Fruit fly (Drosophila melanogaster) whole organism, embryonic: ENCODE results near the gene Tip60.
A peak's percentile ranks its signal among the peaks of the same experiment; 100 is the strongest.

Experiments
- ATbp ChIP-seq: fragments of 200-800 bp; sonication (Bioruptor generic); optimal IDR thresholded peaks from 2 replicates; lab custom pipeline; 2017; ENCODE audit warnings: missing biosample characterization, mild to moderate bottlenecking, missing genetic modification characterization, missing genetic modification reagents
- Adf1 ChIP-seq: fragments of 200-800 bp; sonication (Bioruptor generic); IDR thresholded peaks from 2 replicates; pipeline ENCODE4 v1.3.6; 2022; ENCODE audit warnings: missing biosample characterization, missing genetic modification characterization
- Asciz ChIP-seq: fragments of 200-800 bp; sonication (Bioruptor generic); optimal IDR thresholded peaks from 2 replicates; lab custom pipeline; 2017; ENCODE audit warnings: missing biosample characterization, mild to moderate bottlenecking, missing genetic modification characterization, missing genetic modification reagents
- Blimp-1 ChIP-seq: fragments of 200-800 bp; sonication (Bioruptor generic); optimal IDR thresholded peaks from 3 replicates; lab custom pipeline; 2018; ENCODE audit warnings: missing biosample characterization, missing genetic modification characterization, mild to moderate bottlenecking, moderate library complexity, missing genetic modification reagents
- CG1024 ChIP-seq: fragments of 200-800 bp; sonication (Bioruptor generic); IDR thresholded peaks from 2 replicates; pipeline ENCODE4 v1.3.6; 2022; ENCODE audit warnings: missing biosample characterization, missing genetic modification characterization
- CG10274 ChIP-seq: fragments of 200-800 bp; sonication (Bioruptor generic); optimal IDR thresholded peaks from 3 replicates; lab custom pipeline; 2017; ENCODE audit warnings: missing biosample characterization, mild to moderate bottlenecking, missing genetic modification characterization
- CG11560 ChIP-seq: fragments of 200-800 bp; sonication (Bioruptor generic); IDR thresholded peaks from 3 replicates; pipeline ENCODE4 v1.3.6; 2022; ENCODE audit warnings: missing biosample characterization, missing genetic modification characterization
- CG12391 ChIP-seq: fragments of 200-800 bp; sonication (Bioruptor generic); optimal IDR thresholded peaks from 3 replicates; lab custom pipeline; 2018; ENCODE audit warnings: missing biosample characterization, mild to moderate bottlenecking, missing genetic modification characterization, moderate library complexity
- CG12659 ChIP-seq: fragments of 200-800 bp; sonication (Bioruptor generic); optimal IDR thresholded peaks from 3 replicates; lab custom pipeline; 2017; ENCODE audit warnings: mild to moderate bottlenecking, missing biosample characterization, missing genetic modification reagents, missing genetic modification characterization
- CG15073 ChIP-seq: fragments of 200-800 bp; sonication (Bioruptor generic); optimal IDR thresholded peaks from 2 replicates; lab custom pipeline; 2016; ENCODE audit warnings: missing biosample characterization, missing genetic modification characterization
- CG15696 ChIP-seq: fragments of 200-800 bp; sonication (Bioruptor generic); optimal IDR thresholded peaks from 2 replicates; lab custom pipeline; 2019; ENCODE audit warnings: missing biosample characterization, mild to moderate bottlenecking, missing genetic modification characterization, moderate library complexity
- CG2120 ChIP-seq: fragments of 200-800 bp; sonication (Bioruptor generic); optimal IDR thresholded peaks from 3 replicates; lab custom pipeline; 2016; ENCODE audit warnings: missing biosample characterization, missing genetic modification characterization
- CG31441 ChIP-seq: fragments of 200-800 bp; sonication (Bioruptor generic); IDR thresholded peaks from 2 replicates; pipeline ENCODE4 v1.3.6; 2022; ENCODE audit warnings: missing biosample characterization, missing genetic modification characterization
- CG32532 ChIP-seq: fragments of 200-800 bp; sonication (Bioruptor generic); IDR thresholded peaks from 2 replicates; pipeline ENCODE4 v1.3.6; 2022; ENCODE audit warnings: missing biosample characterization, missing genetic modification characterization
- CG33557 ChIP-seq: fragments of 200-800 bp; sonication (Bioruptor generic); optimal IDR thresholded peaks from 2 replicates; lab custom pipeline; 2019; ENCODE audit warnings: missing biosample characterization, mild to moderate bottlenecking, missing genetic modification characterization, moderate library complexity
- CG3726 ChIP-seq: fragments of 200-800 bp; sonication (Bioruptor generic); IDR thresholded peaks from 3 replicates; pipeline ENCODE4, ENCODE4 v1.3.6; 2022; ENCODE audit warnings: missing biosample characterization, missing genetic modification characterization
- CG4424 ChIP-seq: fragments of 200-800 bp; sonication (Bioruptor generic); optimal IDR thresholded peaks from 3 replicates; lab custom pipeline; 2016; ENCODE audit warnings: missing biosample characterization, missing genetic modification characterization
- CG4707 ChIP-seq: fragments of 200-800 bp; sonication (Bioruptor generic); optimal IDR thresholded peaks from 2 replicates; lab custom pipeline; 2018; ENCODE audit warnings: missing biosample characterization, mild to moderate bottlenecking, missing genetic modification characterization, moderate library complexity
- CG5245 ChIP-seq: fragments of 200-800 bp; sonication (Bioruptor generic); optimal IDR thresholded peaks from 3 replicates; lab custom pipeline; 2016; ENCODE audit warnings: missing biosample characterization, missing genetic modification characterization
- CG6254 ChIP-seq: fragments of 200-800 bp; sonication (Bioruptor generic); optimal IDR thresholded peaks from 3 replicates; lab custom pipeline; 2017; ENCODE audit warnings: mild to moderate bottlenecking, missing biosample characterization, missing genetic modification reagents, missing genetic modification characterization
- CG6654 ChIP-seq: fragments of 200-800 bp; sonication (Bioruptor generic); optimal IDR thresholded peaks from 2 replicates; lab custom pipeline; 2017; ENCODE audit warnings: missing biosample characterization, mild to moderate bottlenecking, missing genetic modification characterization
- CG7556 ChIP-seq: fragments of 200-800 bp; sonication (Bioruptor generic); optimal IDR thresholded peaks from 2 replicates; lab custom pipeline; 2017; ENCODE audit warnings: missing biosample characterization, mild to moderate bottlenecking, missing genetic modification characterization
- CG9437 ChIP-seq: fragments of 200-800 bp; sonication (Bioruptor generic); optimal IDR thresholded peaks from 2 replicates; lab custom pipeline; 2018; ENCODE audit warnings: missing biosample characterization, mild to moderate bottlenecking, missing genetic modification characterization
- D ChIP-seq, 2 experiments: fragments of 200-800 bp in 1 of 2; fragments of >200 bp in 1 of 2; sonication (Bioruptor generic) in 1 of 2; optimal IDR thresholded peaks; 2 replicates in 1 of 2; 3 replicates in 1 of 2; lab custom pipeline; 2017; ENCODE audit warnings: mild to moderate bottlenecking in 1 of 2, missing biosample characterization in 1 of 2, missing genetic modification characterization in 1 of 2, missing genetic modification reagents in 1 of 2
- D19B ChIP-seq: fragments of 200-800 bp; sonication (Bioruptor generic); optimal IDR thresholded peaks from 2 replicates; lab custom pipeline; 2017; ENCODE audit warnings: missing biosample characterization, mild to moderate bottlenecking, missing genetic modification characterization
- Dip2 ChIP-seq: fragments of 200-800 bp; sonication (Bioruptor generic); IDR thresholded peaks from 2 replicates; pipeline ENCODE4 v1.3.6; 2022; ENCODE audit warnings: missing biosample characterization, missing genetic modification characterization
- Hmx ChIP-seq: fragments of 200-800 bp; sonication (Bioruptor generic); optimal IDR thresholded peaks from 2 replicates; lab custom pipeline; 2016; ENCODE audit warnings: missing biosample characterization, missing genetic modification characterization
- Mes4 ChIP-seq: fragments of 200-800 bp; sonication (Bioruptor generic); optimal IDR thresholded peaks from 2 replicates; lab custom pipeline; 2016; ENCODE audit warnings: missing biosample characterization, missing genetic modification characterization
- NC2α ChIP-seq: fragments of 200-800 bp; sonication (Bioruptor generic); optimal IDR thresholded peaks from 2 replicates; lab custom pipeline; 2016; ENCODE audit warnings: missing biosample characterization, missing genetic modification characterization
- NK7.1 ChIP-seq: fragments of 200-800 bp; sonication (Bioruptor generic); optimal IDR thresholded peaks from 3 replicates; lab custom pipeline; 2016; ENCODE audit warnings: missing biosample characterization, missing genetic modification characterization
- Ptx1 ChIP-seq: fragments of 200-800 bp; sonication (Bioruptor generic); IDR thresholded peaks from 2 replicates; pipeline ENCODE4 v1.3.6; 2022; ENCODE audit warnings: missing biosample characterization, missing genetic modification characterization
- ase ChIP-seq: fragments of 200-800 bp; sonication (Bioruptor generic); IDR thresholded peaks from 3 replicates; pipeline ENCODE4 v1.3.6; 2022; ENCODE audit warnings: missing biosample characterization, missing genetic modification characterization
- ash1 ChIP-seq: fragments of 200-800 bp; sonication (Bioruptor generic); optimal IDR thresholded peaks from 2 replicates; lab custom pipeline; 2018; ENCODE audit warnings: missing biosample characterization, mild to moderate bottlenecking, missing genetic modification characterization
- bigmax ChIP-seq: fragments of 200-800 bp; sonication (Bioruptor generic); optimal IDR thresholded peaks from 2 replicates; lab custom pipeline; 2018; ENCODE audit warnings: missing biosample characterization, mild to moderate bottlenecking, missing genetic modification characterization
- br ChIP-seq: fragments of >200 bp; optimal IDR thresholded peaks from 2 replicates; lab custom pipeline; 2017
- chm ChIP-seq: fragments of 200-800 bp; sonication (Bioruptor generic); IDR thresholded peaks from 2 replicates; pipeline ENCODE4 v1.3.6; 2022; ENCODE audit warnings: missing biosample characterization, missing genetic modification characterization
- chn ChIP-seq: fragments of 200-800 bp; sonication (Bioruptor generic); optimal IDR thresholded peaks from 2 replicates; lab custom pipeline; 2016; ENCODE audit warnings: missing biosample characterization, missing genetic modification characterization
- disco-r ChIP-seq: fragments of 200-800 bp; sonication (Bioruptor generic); optimal IDR thresholded peaks from 2 replicates; lab custom pipeline; 2016; ENCODE audit warnings: missing biosample characterization, missing genetic modification characterization
- dm ChIP-seq: fragments of 200-800 bp; sonication (Bioruptor generic); optimal IDR thresholded peaks from 3 replicates; lab custom pipeline; 2016; ENCODE audit warnings: missing biosample characterization, missing genetic modification characterization
- fd102C ChIP-seq: fragments of 200-800 bp; sonication (Bioruptor generic); optimal IDR thresholded peaks from 2 replicates; lab custom pipeline; 2018; ENCODE audit warnings: missing biosample characterization, mild to moderate bottlenecking, missing genetic modification characterization, moderate library complexity
- grau ChIP-seq: fragments of 200-800 bp; optimal IDR thresholded peaks from 3 replicates; lab custom pipeline; 2019; ENCODE audit warnings: missing biosample characterization, mild to moderate bottlenecking, missing genetic modification characterization, moderate library complexity
- ham ChIP-seq: fragments of 200-800 bp; sonication (Bioruptor generic); IDR thresholded peaks from 2 replicates; pipeline ENCODE4 v1.3.6; 2022; ENCODE audit warnings: missing biosample characterization, missing genetic modification characterization
- ind ChIP-seq: fragments of 200-800 bp; sonication (Bioruptor generic); optimal IDR thresholded peaks from 3 replicates; lab custom pipeline; 2016; ENCODE audit warnings: missing biosample characterization, missing genetic modification characterization
- kay ChIP-seq: fragments of 200-800 bp; sonication (Bioruptor generic); optimal IDR thresholded peaks from 2 replicates; lab custom pipeline; 2016; ENCODE audit warnings: missing biosample characterization, missing genetic modification characterization
- kni ChIP-seq: fragments of 200-800 bp; sonication (Bioruptor generic); optimal IDR thresholded peaks from 3 replicates; lab custom pipeline; 2017; ENCODE audit warnings: mild to moderate bottlenecking, missing biosample characterization, missing genetic modification reagents, missing genetic modification characterization
- phol ChIP-seq: fragments of 200-800 bp; sonication (Bioruptor generic); optimal IDR thresholded peaks from 3 replicates; lab custom pipeline; 2018; ENCODE audit warnings: missing biosample characterization, mild to moderate bottlenecking, missing genetic modification characterization, moderate library complexity
- pzg ChIP-seq: fragments of 200-800 bp; sonication (Bioruptor generic); optimal IDR thresholded peaks from 3 replicates; lab custom pipeline; 2018; ENCODE audit warnings: missing biosample characterization, mild to moderate bottlenecking, missing genetic modification characterization, moderate library complexity
- sima ChIP-seq: fragments of 200-800 bp; sonication (Bioruptor generic); optimal IDR thresholded peaks from 2 replicates; lab custom pipeline; 2016; ENCODE audit warnings: missing biosample characterization, missing genetic modification characterization
- tap ChIP-seq: fragments of 200-800 bp; optimal IDR thresholded peaks from 3 replicates; lab custom pipeline; 2019; ENCODE audit warnings: missing biosample characterization, mild to moderate bottlenecking, missing genetic modification characterization, moderate library complexity
- trem ChIP-seq: fragments of 200-800 bp; optimal IDR thresholded peaks from 3 replicates; lab custom pipeline; 2019; ENCODE audit warnings: missing biosample characterization, mild to moderate bottlenecking, missing genetic modification characterization, moderate library complexity
- vvl ChIP-seq: fragments of 200-800 bp; sonication (Bioruptor generic); IDR thresholded peaks from 2 replicates; pipeline ENCODE4 v1.3.6; 2022; ENCODE audit warnings: missing biosample characterization, missing genetic modification characterization

Tip60 gene

DNA sequence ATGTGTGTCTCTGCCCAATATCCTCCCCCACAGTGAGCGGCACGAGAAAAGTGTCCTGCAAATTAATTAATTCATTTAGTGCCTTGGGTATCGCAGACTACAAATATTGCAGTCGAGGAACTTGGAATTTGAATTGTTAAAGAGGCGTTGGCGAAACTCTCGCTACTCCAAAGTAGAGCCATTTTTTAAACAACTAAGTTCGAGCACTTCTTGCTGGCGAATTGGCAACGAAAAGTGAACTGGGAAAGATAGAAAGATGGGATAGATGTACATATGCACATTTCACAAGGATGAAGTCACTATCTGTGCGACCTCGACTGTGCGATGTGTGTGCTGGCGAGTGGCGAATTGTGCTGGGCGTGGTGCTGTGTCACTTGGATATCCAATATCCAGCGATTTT is 10.5 kb downstream of the Tip60 start (continued):
- no peak for TF ChIP-seq Adf1 (GFP tag; lab: Robert Waterston, UW)
- TF ChIP-seq kay (GFP tag; lab: Kevin White, UChicago): no peak
- peak; percentile 45 for TF ChIP-seq grau (tag; lab: Kevin White, UChicago)
- peak; percentile 7 for TF ChIP-seq CG10274
- TF ChIP-seq Mes4 (GFP tag; lab: Kevin White, UChicago): peak; percentile 13
- no peak for TF ChIP-seq tap (tag; lab: Kevin White, UChicago)
- peak; percentile 52 for TF ChIP-seq CG7556 (GFP tag; lab: Kevin White, UChicago)
- no peak for TF ChIP-seq chm (GFP tag; lab: Robert Waterston, UW)
- TF ChIP-seq trem (tag; lab: Kevin White, UChicago): peak; percentile 3
- TF ChIP-seq br (lab: Kevin White, UChicago): no peak
- TF ChIP-seq disco-r (GFP tag; lab: Kevin White, UChicago): no peak
- TF ChIP-seq CG2120: peak; percentile 26
- TF ChIP-seq ash1 (GFP tag; lab: Kevin White, UChicago): no peak
- TF ChIP-seq ham: no peak
- no peak for TF ChIP-seq ase (GFP tag; lab: Robert Waterston, UW)
- TF ChIP-seq CG11560 (tag; lab: Robert Waterston, UW): 0 out of 3 replicates have a peak, but pooled peaks have one; percentile 48
- no peak for TF ChIP-seq CG5245
- peak; percentile 21 for TF ChIP-seq Asciz
- no peak for TF ChIP-seq pzg (GFP tag; lab: Kevin White, UChicago)
- TF ChIP-seq CG12391 (tag; lab: Kevin White, UChicago): peak; percentile 20
- TF ChIP-seq vvl (GFP tag; lab: Robert Waterston, UW): no peak
- TF ChIP-seq CG9437 (GFP tag; lab: Kevin White, UChicago): peak; percentile 6
- no peak for TF ChIP-seq dm (GFP tag; lab: Kevin White, UChicago)
- TF ChIP-seq CG31441 (GFP tag; lab: Robert Waterston, UW): peak; percentile 34; the same call in 1 of the 2 replicates
- TF ChIP-seq ATbp (GFP tag; lab: Kevin White, UChicago): peak; percentile 28
- TF ChIP-seq sima (GFP tag; lab: Kevin White, UChicago): no peak
- no peak for TF ChIP-seq D (optimal IDR thresholded peaks at IDR 0.05; lab: Kevin White, UChicago)
- TF ChIP-seq D (GFP tag; optimal IDR thresholded peaks at IDR 0.05; lab: Kevin White, UChicago): peak; percentile 34
- no peak for TF ChIP-seq CG12659
- no peak for TF ChIP-seq Hmx
- peak; percentile 35; the same call in 1 of the 2 replicates for TF ChIP-seq Ptx1
- no peak for TF ChIP-seq CG15073 (GFP tag; lab: Kevin White, UChicago)
- TF ChIP-seq phol (tag; lab: Kevin White, UChicago): peak; percentile 56
- no peak for TF ChIP-seq CG3726 (GFP tag; lab: Robert Waterston, UW)
- no peak for TF ChIP-seq kni (GFP tag; lab: Kevin White, UChicago)
- peak; percentile 28 for TF ChIP-seq Blimp-1 (GFP tag; lab: Kevin White, UChicago)
- TF ChIP-seq CG33557 (GFP tag; lab: Kevin White, UChicago): peak; percentile 51
- no peak for TF ChIP-seq CG6654 (GFP tag; lab: Kevin White, UChicago)
- no peak for TF ChIP-seq NK7.1 (GFP tag; lab: Kevin White, UChicago)
- TF ChIP-seq ind (GFP tag; lab: Kevin White, UChicago): peak; percentile 27
- TF ChIP-seq bigmax (GFP tag; lab: Kevin White, UChicago): no peak
- TF ChIP-seq CG6254 (GFP tag; lab: Kevin White, UChicago): peak; percentile 14
- TF ChIP-seq CG4707 (GFP tag; lab: Kevin White, UChicago): peak; percentile 4
- peak; percentile 27 for TF ChIP-seq chn (GFP tag; lab: Kevin White, UChicago)
- TF ChIP-seq NC2α (GFP tag; lab: Kevin White, UChicago): no peak
- TF ChIP-seq CG32532: peak; percentile 40; the same call in 1 of the 2 replicates
- TF ChIP-seq fd102C (GFP tag; lab: Kevin White, UChicago): no peak
- peak; percentile 24 for TF ChIP-seq CG15696 (tag; lab: Kevin White, UChicago)
- TF ChIP-seq Dip2 (GFP tag; lab: Robert Waterston, UW): no peak
- no peak for TF ChIP-seq D19B
- peak; percentile 36 for TF ChIP-seq CG4424 (GFP tag; lab: Kevin White, UChicago)
- no peak for TF ChIP-seq CG1024
